Fruit fly (Drosophila melanogaster): ENCODE results near the gene Nnf1b.

- TF ChIP-seq Pif1A (GFP tag; optimal IDR thresholded peaks at IDR 0.05), result no peak
- no peak for TF ChIP-seq rn (GFP tag; IDR thresholded peaks at IDR 0.05)
- no peak for TF ChIP-seq CG13204 (GFP tag; optimal IDR thresholded peaks at IDR 0.05)
- no peak for TF ChIP-seq gl (tag; optimal IDR thresholded peaks at IDR 0.05)
- no peak for TF ChIP-seq EcR (GFP tag; optimal IDR thresholded peaks at IDR 0.05)
- no peak for TF ChIP-seq CG15710 (tag; optimal IDR thresholded peaks at IDR 0.05)
Observed at dm6 chr2L:843301-843700, 32.9 kb downstream of the Nnf1b start.
